Fruit fly (Drosophila melanogaster) whole organism, embryonic: ENCODE results near the gene Helz.
A peak's percentile ranks its signal among the peaks of the same experiment; 100 is the strongest.

Experiments used
- Ada2b ChIP-seq: fragments of 200-800 bp; sonication (Bioruptor generic); IDR thresholded peaks from 2 replicates; pipeline ENCODE4 v1.3.6; 2022; ENCODE audit warnings: missing biosample characterization, missing genetic modification characterization
- CG11093 ChIP-seq: fragments of 200-800 bp; sonication (Bioruptor generic); IDR thresholded peaks from 3 replicates; pipeline ENCODE4 v1.3.6; 2022; ENCODE audit warnings: missing biosample characterization, missing genetic modification characterization
- CG6765 ChIP-seq: fragments of 200-800 bp; sonication (Bioruptor generic); optimal IDR thresholded peaks from 3 replicates; lab custom pipeline; 2017; ENCODE audit warnings: missing biosample characterization, mild to moderate bottlenecking, missing genetic modification characterization
- Dad ChIP-seq: fragments of 200-800 bp; sonication (Bioruptor generic); optimal IDR thresholded peaks from 3 replicates; lab custom pipeline; 2016; ENCODE audit warnings: missing biosample characterization, missing genetic modification characterization
- E2f2 ChIP-seq: fragments of 200-800 bp; sonication (Bioruptor generic); IDR thresholded peaks from 2 replicates; pipeline ENCODE4 v1.3.6; 2022; ENCODE audit warnings: missing biosample characterization, missing genetic modification characterization
- Hr3 ChIP-seq: fragments of 200-800 bp; sonication (Bioruptor generic); optimal IDR thresholded peaks from 3 replicates; lab custom pipeline; 2016; ENCODE audit warnings: missing biosample characterization, missing genetic modification characterization
- Tbp ChIP-seq: fragments of >200 bp; optimal IDR thresholded peaks from 2 replicates; lab custom pipeline; 2018; ENCODE audit warnings: missing biosample characterization, missing genetic modification characterization
- kay ChIP-seq: fragments of 200-800 bp; sonication (Bioruptor generic); optimal IDR thresholded peaks from 2 replicates; lab custom pipeline; 2016; ENCODE audit warnings: missing biosample characterization, missing genetic modification characterization
- pros ChIP-seq: fragments of 200-800 bp; sonication (Bioruptor generic); optimal IDR thresholded peaks from 3 replicates; lab custom pipeline; 2019; ENCODE audit warnings: missing biosample characterization, mild to moderate bottlenecking, missing genetic modification characterization, moderate library complexity
- unc-4 ChIP-seq: fragments of 200-800 bp; sonication (Bioruptor generic); IDR thresholded peaks from 2 replicates; pipeline ENCODE4 v1.3.6; 2022; ENCODE audit warnings: missing biosample characterization, missing genetic modification characterization; ENCODE audit not compliant: partially characterized antibody
- usp ChIP-seq: fragments of >200 bp; optimal IDR thresholded peaks from 2 replicates; lab custom pipeline; 2017; ENCODE audit warnings: missing biosample characterization, missing genetic modification characterization

DNA sequence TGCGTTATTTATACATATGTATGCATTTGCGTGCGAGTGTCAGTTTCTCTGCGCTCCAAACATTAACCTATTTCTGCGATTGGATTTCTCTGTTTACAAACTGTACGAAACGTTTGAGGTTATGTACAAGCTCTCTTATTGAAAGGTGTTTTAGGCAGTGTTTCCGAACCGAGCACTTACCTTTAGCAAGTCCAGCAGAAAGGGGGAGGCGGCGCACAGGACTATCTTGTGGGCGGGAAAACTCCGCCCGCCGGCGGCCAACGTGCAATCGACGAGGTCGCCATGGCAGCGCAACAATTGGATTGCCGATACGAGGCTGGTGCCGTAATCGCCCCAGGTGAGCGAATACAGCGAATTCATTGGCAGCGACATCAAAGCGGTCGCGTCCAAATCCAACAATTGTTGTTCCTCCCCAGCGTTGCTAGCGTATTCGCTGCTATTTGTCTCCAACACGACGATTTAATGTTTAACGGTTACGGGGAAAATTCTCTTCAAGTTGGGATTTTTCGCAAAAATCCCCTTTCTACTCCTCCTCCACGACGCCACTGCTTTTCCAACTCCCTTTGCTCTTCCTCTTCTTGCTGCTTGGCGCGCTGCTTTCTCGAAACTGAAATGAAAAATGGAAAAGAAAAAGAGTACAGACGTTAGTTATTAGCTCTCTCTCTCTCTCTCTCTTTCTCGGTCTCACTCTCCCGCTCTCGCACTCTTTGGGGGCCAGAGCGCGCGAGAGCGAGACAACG, 32.8 kb upstream of the Helz start:
- TF ChIP-seq kay (GFP tag; lab: Kevin White, UChicago) (peak; percentile 69), unc-4 (no peak), E2f2 (peak; percentile 64; the same call in 1 of the 2 replicates), CG6765 (GFP tag; lab: Kevin White, UChicago) (peak; percentile 63), Ada2b (GFP tag; lab: Robert Waterston, UW) (peak; percentile 89), usp (no peak), pros (GFP tag; lab: Kevin White, UChicago) (peak; percentile 93), Dad (GFP tag; lab: Kevin White, UChicago) (peak; percentile 84), Hr3 (peak; percentile 84), Tbp (GFP tag; lab: Kevin White, UChicago) (no peak), CG11093 (GFP tag; lab: Robert Waterston, UW) (peak; percentile 85; the same call in 2 of the 3 replicates)
